Worm (Caenorhabditis elegans) whole organism, L4 larva: ENCODE measurements around the gene srh-39.
A peak's percentile ranks its signal among the peaks of the same experiment; 100 is the strongest.

Source experiments
- F26F4.8 ChIP-seq: fragments of 200-800 bp; sonication (Bioruptor generic); conservative IDR thresholded peaks from 2 replicates; pipeline ENCODE4 v1.3.6; 2022; ENCODE audit warnings: missing genetic modification characterization, missing compliant biosample characterization
- F37D6.2 ChIP-seq: sonication (generic microtip); optimal IDR thresholded peaks from 2 replicates; lab custom pipeline; 2016; ENCODE audit warnings: mild to moderate bottlenecking, missing genetic modification characterization, missing compliant biosample characterization
- Y48G9A.11 ChIP-seq: fragments of 200-800 bp; sonication (Bioruptor generic); IDR thresholded peaks from 2 replicates; pipeline ENCODE4 v1.3.6; 2022; ENCODE audit warnings: missing genetic modification reagents, missing genetic modification characterization, missing compliant biosample characterization
- Y5F2A.4 ChIP-seq: fragments of 200-800 bp; sonication (Bioruptor generic); optimal IDR thresholded peaks from 2 replicates; lab custom pipeline; 2018; ENCODE audit warnings: mild to moderate bottlenecking, missing genetic modification characterization, missing compliant biosample characterization
- Y75B8A.6 ChIP-seq: fragments of 200-800 bp; sonication (Bioruptor generic); IDR thresholded peaks from 2 replicates; pipeline ENCODE4 v1.3.6; 2022; ENCODE audit warnings: missing genetic modification reagents, missing genetic modification characterization, missing compliant biosample characterization
- aly-2 ChIP-seq: sonication (generic microtip); optimal IDR thresholded peaks from 2 replicates; lab custom pipeline; 2018; ENCODE audit warnings: missing biosample characterization, missing genetic modification characterization
- ama-1 ChIP-seq: fragments of 150-350 bp; optimal IDR thresholded peaks from 2 replicates; lab custom pipeline; 2014; ENCODE audit warnings: inconsistent platforms, mixed read lengths
- arid-1 ChIP-seq: fragments of 200-800 bp; sonication (Bioruptor generic); conservative IDR thresholded peaks from 2 replicates; pipeline ENCODE4 v1.3.6; 2022; ENCODE audit warnings: missing genetic modification reagents, missing genetic modification characterization, missing compliant biosample characterization
- ceh-20 ChIP-seq: fragments of 200-800 bp; sonication (Bioruptor generic); IDR thresholded peaks from 2 replicates; pipeline ENCODE4 v1.3.6; 2022; ENCODE audit warnings: missing genetic modification reagents, missing genetic modification characterization, missing compliant biosample characterization
- ceh-28 ChIP-seq: fragments of 150-350 bp; optimal IDR thresholded peaks from 2 replicates; lab custom pipeline; 2014; ENCODE audit warnings: missing biosample characterization, missing genetic modification reagents, missing genetic modification characterization
- ceh-32 ChIP-seq: sonication (generic microtip); optimal IDR thresholded peaks from 2 replicates; lab custom pipeline; 2016; ENCODE audit warnings: mild to moderate bottlenecking, missing genetic modification characterization, missing compliant biosample characterization; ENCODE audit not compliant: poor library complexity
- ceh-82 ChIP-seq: sonication (generic microtip); optimal IDR thresholded peaks from 2 replicates; lab custom pipeline; 2017; ENCODE audit warnings: missing biosample characterization, missing genetic modification characterization
- ces-1 ChIP-seq: fragments of 150-350 bp; sonication (generic microtip); optimal IDR thresholded peaks from 4 replicates; lab custom pipeline; 2014; ENCODE audit warnings: missing biosample characterization, missing genetic modification reagents, missing genetic modification characterization
- ctbp-1 ChIP-seq: fragments of 200-800 bp; sonication (Bioruptor generic); IDR thresholded peaks from 2 replicates; pipeline ENCODE4 v1.3.6; 2022; ENCODE audit warnings: missing genetic modification reagents, missing genetic modification characterization, missing compliant biosample characterization
- daf-12 ChIP-seq: fragments of 150-350 bp; optimal IDR thresholded peaks from 2 replicates; lab custom pipeline; 2014; ENCODE audit warnings: missing biosample characterization, missing genetic modification reagents, missing genetic modification characterization
- daf-19 ChIP-seq: fragments of 200-800 bp; sonication (Bioruptor generic); conservative IDR thresholded peaks from 2 replicates; pipeline ENCODE4 v1.3.6; 2022; ENCODE audit warnings: missing genetic modification characterization, missing compliant biosample characterization
- dmd-8 ChIP-seq: fragments of 200-800 bp; sonication (Bioruptor generic); IDR thresholded peaks from 2 replicates; pipeline ENCODE4 v1.3.6; 2022; ENCODE audit warnings: missing genetic modification characterization, missing compliant biosample characterization
- dpl-1 ChIP-seq: fragments of 150-350 bp; optimal IDR thresholded peaks from 2 replicates; lab custom pipeline; 2014; ENCODE audit warnings: missing biosample characterization, missing genetic modification reagents, missing genetic modification characterization
- duxl-1 ChIP-seq: sonication (generic microtip); optimal IDR thresholded peaks from 2 replicates; lab custom pipeline; 2016; ENCODE audit warnings: mild to moderate bottlenecking, missing genetic modification characterization, moderate library complexity, missing compliant biosample characterization; ENCODE audit not compliant: poor library complexity
- egl-27 ChIP-seq: sonication (generic microtip); optimal IDR thresholded peaks from 3 replicates; lab custom pipeline; 2017; ENCODE audit warnings: missing biosample characterization, missing genetic modification reagents, missing genetic modification characterization
- egl-43 ChIP-seq: fragments of 200-800 bp; sonication (Bioruptor generic); IDR thresholded peaks from 2 replicates; pipeline ENCODE4 v1.3.6; 2022; ENCODE audit warnings: missing genetic modification reagents, missing genetic modification characterization, missing compliant biosample characterization
- fkh-10 ChIP-seq: fragments of 150-350 bp; optimal IDR thresholded peaks from 2 replicates; lab custom pipeline; 2014; ENCODE audit warnings: missing biosample characterization, missing genetic modification reagents, missing genetic modification characterization
- gei-8 ChIP-seq: fragments of 200-800 bp; sonication (Bioruptor generic); optimal IDR thresholded peaks from 2 replicates; lab custom pipeline; 2018; ENCODE audit warnings: mild to moderate bottlenecking, missing genetic modification characterization, missing compliant biosample characterization
- hif-1 ChIP-seq, 2 experiments: sonication (generic microtip); optimal IDR thresholded peaks; 2 replicates each; lab custom pipeline; 2016 to 2017; ENCODE audit warnings: missing compliant biosample characterization in 2 of 2, missing genetic modification characterization in 2 of 2, missing genetic modification reagents in 2 of 2, missing genotype in 2 of 2, mild to moderate bottlenecking in 1 of 2
- hlh-11 ChIP-seq: fragments of 200-800 bp; sonication (Bioruptor generic); optimal IDR thresholded peaks from 2 replicates; lab custom pipeline; 2018; ENCODE audit warnings: mild to moderate bottlenecking, missing genetic modification characterization, missing compliant biosample characterization
- hmg-1.1 ChIP-seq: fragments of 200-800 bp; sonication (Bioruptor generic); IDR thresholded peaks from 2 replicates; pipeline ENCODE4 v1.3.6; 2022; ENCODE audit warnings: missing genetic modification reagents, missing genetic modification characterization, missing compliant biosample characterization
- lin-1 ChIP-seq: fragments of 200-800 bp; sonication (Bioruptor generic); IDR thresholded peaks from 2 replicates; pipeline ENCODE4 v1.3.6; 2022; ENCODE audit warnings: missing genetic modification reagents, missing genetic modification characterization, missing compliant biosample characterization
- lin-13 ChIP-seq: fragments of 150-350 bp; optimal IDR thresholded peaks from 2 replicates; lab custom pipeline; 2014; ENCODE audit warnings: missing biosample characterization, missing genetic modification reagents, missing genetic modification characterization
- lin-15B ChIP-seq: fragments of 150-350 bp; sonication (generic microtip); optimal IDR thresholded peaks from 3 replicates; lab custom pipeline; 2014; ENCODE audit warnings: missing biosample characterization, missing genetic modification characterization
- lin-38 ChIP-seq: fragments of 200-800 bp; sonication (Bioruptor generic); IDR thresholded peaks from 2 replicates; pipeline ENCODE4 v1.3.6; 2022; ENCODE audit warnings: missing genetic modification reagents, missing genetic modification characterization, missing compliant biosample characterization
- lir-3 ChIP-seq: sonication (generic microtip); optimal IDR thresholded peaks from 2 replicates; lab custom pipeline; 2016; ENCODE audit warnings: mild to moderate bottlenecking, missing genetic modification characterization, missing compliant biosample characterization
- madf-5 ChIP-seq, 2 experiments: fragments of 200-800 bp; sonication (Bioruptor generic); IDR thresholded peaks; 2 replicates each; pipeline ENCODE4 v1.3.6; 2022; ENCODE audit warnings: missing compliant biosample characterization in 2 of 2, missing genetic modification characterization in 2 of 2
- madf-9 ChIP-seq: fragments of 200-800 bp; sonication (Bioruptor generic); conservative IDR thresholded peaks from 2 replicates; pipeline ENCODE4 v1.3.6; 2022; ENCODE audit warnings: missing genetic modification reagents, missing genetic modification characterization, missing compliant biosample characterization
- mxl-2 ChIP-seq: fragments of 200-800 bp; sonication (Bioruptor generic); conservative IDR thresholded peaks from 2 replicates; pipeline ENCODE4 v1.3.6; 2022; ENCODE audit warnings: missing genetic modification reagents, missing genetic modification characterization, missing compliant biosample characterization
- mxl-3 ChIP-seq: fragments of 200-800 bp; sonication (Bioruptor generic); optimal IDR thresholded peaks from 2 replicates; lab custom pipeline; 2018; ENCODE audit warnings: mild to moderate bottlenecking, missing genetic modification characterization, missing compliant biosample characterization
- nhr-25 ChIP-seq: sonication (generic microtip); optimal IDR thresholded peaks from 2 replicates; lab custom pipeline; 2017; ENCODE audit warnings: missing genetic modification characterization, mild to moderate bottlenecking, missing compliant biosample characterization, antibody characterized with exemption, moderate library complexity, borderline replicate concordance; ENCODE audit not compliant: insufficient read depth
- nhr-48 ChIP-seq: sonication (generic microtip); optimal IDR thresholded peaks from 2 replicates; lab custom pipeline; 2016; ENCODE audit warnings: mild to moderate bottlenecking, missing genetic modification characterization, missing compliant biosample characterization
- nhr-6 ChIP-seq: fragments of 150-350 bp; optimal IDR thresholded peaks from 2 replicates; lab custom pipeline; 2014; ENCODE audit warnings: missing biosample characterization, missing genetic modification characterization
- nhr-77 ChIP-seq: fragments of 150-350 bp; optimal IDR thresholded peaks from 2 replicates; lab custom pipeline; 2014; ENCODE audit warnings: missing biosample characterization, missing genetic modification characterization
- skn-1 ChIP-seq: fragments of 150-350 bp; optimal IDR thresholded peaks from 2 replicates; lab custom pipeline; 2014; ENCODE audit warnings: missing biosample characterization, missing genetic modification characterization
- snpc-1.2 ChIP-seq: fragments of 200-800 bp; sonication (Bioruptor generic); IDR thresholded peaks from 2 replicates; pipeline ENCODE4 v1.3.6; 2022; ENCODE audit warnings: missing genetic modification reagents, missing genetic modification characterization, missing compliant biosample characterization
- snpc-4 ChIP-seq: fragments of 150-350 bp; optimal IDR thresholded peaks from 2 replicates; lab custom pipeline; 2014; ENCODE audit warnings: missing biosample characterization, missing genetic modification characterization
- spr-1 ChIP-seq: sonication (generic microtip); optimal IDR thresholded peaks from 2 replicates; lab custom pipeline; 2016; ENCODE audit warnings: mild to moderate bottlenecking, missing genetic modification characterization, missing compliant biosample characterization
- tag-97 ChIP-seq: fragments of 200-800 bp; sonication (Bioruptor generic); IDR thresholded peaks from 2 replicates; pipeline ENCODE4 v1.3.6; 2022; ENCODE audit warnings: missing genetic modification characterization, missing compliant biosample characterization
- tra-1 ChIP-seq: fragments of 200-800 bp; sonication (Bioruptor generic); IDR thresholded peaks from 2 replicates; pipeline ENCODE4 v1.3.6; 2022; ENCODE audit warnings: missing genetic modification reagents, missing genetic modification characterization, missing compliant biosample characterization
- vab-7 ChIP-seq: fragments of 200-800 bp; sonication (Bioruptor generic); IDR thresholded peaks from 2 replicates; pipeline ENCODE4 v1.3.6; 2022; ENCODE audit warnings: missing genetic modification reagents, missing genetic modification characterization, missing compliant biosample characterization
- zag-1 ChIP-seq: fragments of 150-350 bp; optimal IDR thresholded peaks from 2 replicates; lab custom pipeline; 2014; ENCODE audit warnings: missing biosample characterization, missing genetic modification characterization
- zfp-2 ChIP-seq: sonication (generic microtip); optimal IDR thresholded peaks from 2 replicates; lab custom pipeline; 2016; ENCODE audit warnings: mild to moderate bottlenecking, missing genetic modification characterization, missing compliant biosample characterization
- zfp-3 ChIP-seq: fragments of 200-800 bp; sonication (Bioruptor generic); conservative IDR thresholded peaks from 2 replicates; pipeline ENCODE4 v1.3.6; 2022; ENCODE audit warnings: missing genetic modification reagents, missing genetic modification characterization, missing compliant biosample characterization
- zip-2 ChIP-seq: fragments of 150-350 bp; optimal IDR thresholded peaks from 2 replicates; lab custom pipeline; 2014; ENCODE audit warnings: missing biosample characterization, missing genetic modification characterization
- ztf-7 ChIP-seq: fragments of 150-350 bp; optimal IDR thresholded peaks from 2 replicates; lab custom pipeline; 2014; ENCODE audit warnings: missing biosample characterization, missing genetic modification characterization

The srh-39 gene

DNA sequence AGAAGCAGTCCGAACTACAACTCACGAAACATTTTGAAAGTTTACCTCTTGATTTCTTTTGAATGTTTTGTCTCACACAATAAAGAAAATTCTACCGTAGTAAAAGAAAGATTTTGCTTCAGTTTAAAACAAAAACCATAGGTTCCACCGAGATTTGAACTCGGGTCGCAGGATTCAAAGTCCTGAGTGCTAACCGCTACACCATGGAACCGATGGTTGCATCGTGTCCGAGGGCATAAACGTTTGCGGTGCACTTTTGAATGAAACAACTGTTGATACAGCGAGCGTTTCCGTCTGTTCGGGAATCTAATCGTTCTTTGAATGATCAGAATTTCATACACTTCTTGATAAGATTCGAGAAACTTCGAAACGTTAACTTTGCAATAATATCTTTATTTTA lies 8.5 kb downstream of the srh-39 start:
- TF ChIP-seq aly-2 (tag; lab: Kevin White, UChicago) (no peak), nhr-48 (tag; lab: Kevin White, UChicago) (peak; percentile 68), lin-15B (no peak), madf-5 (GFP tag; IDR thresholded peaks at IDR 0.05; lab: Robert Waterston, UW) (peak in 1 of 2 experiments; percentile 59; a peak in 1 of 4 replicates), ceh-32 (no peak), egl-43 (GFP tag; lab: Robert Waterston, UW) (no peak), ceh-20 (no peak), lin-38 (GFP tag; lab: Robert Waterston, UW) (peak; percentile 69; the same call in 1 of the 2 replicates), Y48G9A.11 (GFP tag; lab: Robert Waterston, UW) (peak; percentile 72), ztf-7 (tag; lab: Kevin White, UChicago) (no peak), zip-2 (peak; percentile 59), Y75B8A.6 (GFP tag; lab: Robert Waterston, UW) (0 out of 2 replicates have a peak, but pooled peaks have one; percentile 14), dpl-1 (peak; percentile 34), skn-1 (tag; lab: Kevin White, UChicago) (no peak), ctbp-1 (GFP tag; lab: Robert Waterston, UW) (peak; percentile 42; the same call in 1 of the 2 replicates), lir-3 (tag; lab: Kevin White, UChicago) (peak; percentile 22), tra-1 (GFP tag; lab: Robert Waterston, UW) (peak; percentile 64), ceh-82 (tag; lab: Kevin White, UChicago) (no peak), ama-1 (lab: Kevin White, UChicago) (no peak), snpc-4 (tag; lab: Kevin White, UChicago) (no peak), duxl-1 (tag; lab: Kevin White, UChicago) (peak; percentile 6), fkh-10 (GFP tag; lab: Kevin White, UChicago) (no peak), madf-9 (GFP tag; lab: Robert Waterston, UW) (peak; percentile 36; the same call in 1 of the 2 replicates), egl-27 (tag; lab: Kevin White, UChicago) (no peak), daf-19 (GFP tag; lab: Robert Waterston, UW) (0 out of 2 replicates have a peak, but pooled peaks have one; percentile 40), F37D6.2 (tag; lab: Kevin White, UChicago) (no peak), lin-13 (GFP tag; lab: Kevin White, UChicago) (no peak), lin-1 (GFP tag; lab: Robert Waterston, UW) (peak; percentile 66; the same call in 1 of the 2 replicates), tag-97 (GFP tag; lab: Robert Waterston, UW) (no peak), spr-1 (tag; lab: Kevin White, UChicago) (peak; percentile 66), hlh-11 (tag; lab: Kevin White, UChicago) (peak; percentile 86), nhr-6 (tag; lab: Kevin White, UChicago) (no peak), zfp-2 (tag; lab: Kevin White, UChicago) (no peak), dmd-8 (GFP tag; lab: Robert Waterston, UW) (no peak), ceh-28 (tag; lab: Kevin White, UChicago) (no peak), nhr-77 (tag; lab: Kevin White, UChicago) (peak; percentile 49), arid-1 (GFP tag; lab: Robert Waterston, UW) (peak; percentile 59), nhr-25 (tag; lab: Kevin White, UChicago) (peak; percentile 60), daf-12 (no peak), F26F4.8 (GFP tag; lab: Robert Waterston, UW) (no peak), Y5F2A.4 (GFP tag; lab: Kevin White, UChicago) (peak; percentile 10), hmg-1.1 (GFP tag; lab: Robert Waterston, UW) (peak; percentile 57), snpc-1.2 (no peak), mxl-2 (no peak), mxl-3 (GFP tag; lab: Kevin White, UChicago) (no peak), hif-1 (tag; optimal IDR thresholded peaks at IDR 0.05; lab: Kevin White, UChicago) (peak in 1 of 2 experiments; percentile 23), zfp-3 (GFP tag; lab: Robert Waterston, UW) (peak; percentile 62), gei-8 (peak; percentile 5), zag-1 (no peak), ces-1 (GFP tag; lab: Kevin White, UChicago) (no peak), vab-7 (peak; percentile 31; the same call in 1 of the 2 replicates)
